Fruit fly (Drosophila melanogaster) whole organism, embryonic: Measurements from ENCODE around the gene MEP-1.

ENCODE experiments used
- Atf6 ChIP-seq: fragments of 200-800 bp; sonication (Bioruptor generic); IDR thresholded peaks from 2 replicates; pipeline ENCODE4 v1.3.6; 2022; ENCODE audit warnings: missing biosample characterization, missing genetic modification characterization
- Awh ChIP-seq: fragments of 200-800 bp; sonication (Bioruptor generic); IDR thresholded peaks from 2 replicates; pipeline ENCODE4, ENCODE4 v1.3.6; 2022; ENCODE audit warnings: missing biosample characterization, missing genetic modification characterization
- CG1024 ChIP-seq: fragments of 200-800 bp; sonication (Bioruptor generic); IDR thresholded peaks from 2 replicates; pipeline ENCODE4 v1.3.6; 2022; ENCODE audit warnings: missing biosample characterization, missing genetic modification characterization
- CG11247 ChIP-seq: fragments of 200-800 bp; sonication (Bioruptor generic); IDR thresholded peaks from 2 replicates; pipeline ENCODE4 v1.3.6; 2022; ENCODE audit warnings: missing biosample characterization, missing genetic modification characterization
- CG11398 ChIP-seq: fragments of 200-800 bp; sonication (Bioruptor generic); optimal IDR thresholded peaks from 2 replicates; lab custom pipeline; 2016; ENCODE audit warnings: missing biosample characterization, missing genetic modification characterization
- CG11504 ChIP-seq: fragments of 200-800 bp; sonication (Bioruptor generic); optimal IDR thresholded peaks from 3 replicates; lab custom pipeline; 2019; ENCODE audit warnings: missing biosample characterization, mild to moderate bottlenecking, missing genetic modification characterization, moderate library complexity
- CG12155 ChIP-seq: fragments of 200-800 bp; sonication (Bioruptor generic); optimal IDR thresholded peaks from 3 replicates; lab custom pipeline; 2016; ENCODE audit warnings: missing biosample characterization, missing genetic modification characterization
- CG13424 ChIP-seq: fragments of 200-800 bp; sonication (Bioruptor generic); optimal IDR thresholded peaks from 2 replicates; lab custom pipeline; 2019; ENCODE audit warnings: missing biosample characterization, mild to moderate bottlenecking, missing genetic modification characterization, moderate library complexity
- CG14965 ChIP-seq: fragments of 200-800 bp; sonication (Bioruptor generic); optimal IDR thresholded peaks from 2 replicates; lab custom pipeline; 2016; ENCODE audit warnings: missing biosample characterization, missing genetic modification characterization, borderline replicate concordance
- CG15696 ChIP-seq: fragments of 200-800 bp; sonication (Bioruptor generic); optimal IDR thresholded peaks from 2 replicates; lab custom pipeline; 2019; ENCODE audit warnings: missing biosample characterization, mild to moderate bottlenecking, missing genetic modification characterization, moderate library complexity
- CG17359 ChIP-seq: fragments of 200-800 bp; sonication (Bioruptor generic); optimal IDR thresholded peaks from 3 replicates; lab custom pipeline; 2018; ENCODE audit warnings: missing biosample characterization, mild to moderate bottlenecking, missing genetic modification characterization, moderate library complexity
- CG17361 ChIP-seq: fragments of 200-800 bp; sonication (Bioruptor generic); IDR thresholded peaks from 3 replicates; pipeline ENCODE4 v1.3.6; 2022; ENCODE audit warnings: missing biosample characterization, missing genetic modification characterization
- CG17568 ChIP-seq: fragments of 200-800 bp; sonication (Bioruptor generic); optimal IDR thresholded peaks from 2 replicates; lab custom pipeline; 2018; ENCODE audit warnings: missing biosample characterization, mild to moderate bottlenecking, missing genetic modification characterization, moderate library complexity
- CG17912 ChIP-seq: fragments of 200-800 bp; sonication (Bioruptor generic); optimal IDR thresholded peaks from 2 replicates; lab custom pipeline; 2018; ENCODE audit warnings: missing biosample characterization, mild to moderate bottlenecking, missing genetic modification characterization
- CG18011 ChIP-seq: fragments of 200-800 bp; sonication (Bioruptor generic); optimal IDR thresholded peaks from 2 replicates; lab custom pipeline; 2017; ENCODE audit warnings: missing biosample characterization, missing genetic modification characterization, mild to moderate bottlenecking, moderate library complexity, missing genotype
- CG2678 ChIP-seq: fragments of 200-800 bp; sonication (Bioruptor generic); optimal IDR thresholded peaks from 3 replicates; lab custom pipeline; 2019; ENCODE audit warnings: missing biosample characterization, mild to moderate bottlenecking, missing genetic modification characterization, moderate library complexity
- CG31441 ChIP-seq: fragments of 200-800 bp; sonication (Bioruptor generic); IDR thresholded peaks from 2 replicates; pipeline ENCODE4 v1.3.6; 2022; ENCODE audit warnings: missing biosample characterization, missing genetic modification characterization
- CG3995 ChIP-seq: fragments of 200-800 bp; sonication (Bioruptor generic); optimal IDR thresholded peaks from 3 replicates; lab custom pipeline; 2016; ENCODE audit warnings: missing biosample characterization, missing genetic modification characterization
- CG4360 ChIP-seq: fragments of 200-800 bp; sonication (Bioruptor generic); IDR thresholded peaks from 2 replicates; pipeline ENCODE4 v1.3.6; 2022; ENCODE audit warnings: missing biosample characterization, missing genetic modification characterization
- CG6175 ChIP-seq: fragments of 200-800 bp; sonication (Bioruptor generic); IDR thresholded peaks from 3 replicates; pipeline ENCODE4 v1.3.6; 2022; ENCODE audit warnings: missing biosample characterization, missing genetic modification characterization
- CG6683 ChIP-seq: fragments of 200-800 bp; sonication (Bioruptor generic); optimal IDR thresholded peaks from 2 replicates; lab custom pipeline; 2017; ENCODE audit warnings: missing biosample characterization, mild to moderate bottlenecking, missing genetic modification characterization, missing genetic modification reagents
- CG6689 ChIP-seq: fragments of 200-800 bp; sonication (Bioruptor generic); IDR thresholded peaks from 2 replicates; pipeline ENCODE4 v1.3.6; 2022; ENCODE audit warnings: missing biosample characterization, missing genetic modification characterization
- CG7357 ChIP-seq: fragments of 200-800 bp; sonication (Bioruptor generic); IDR thresholded peaks from 3 replicates; pipeline ENCODE4 v1.3.6; 2022; ENCODE audit warnings: missing biosample characterization, missing genetic modification characterization
- CG7372 ChIP-seq: fragments of 200-800 bp; sonication (Bioruptor generic); IDR thresholded peaks from 2 replicates; pipeline ENCODE4 v1.3.6; 2022; ENCODE audit warnings: missing biosample characterization, missing genetic modification characterization
- CG7987 ChIP-seq: fragments of 200-800 bp; sonication (Bioruptor generic); optimal IDR thresholded peaks from 2 replicates; lab custom pipeline; 2018; ENCODE audit warnings: missing biosample characterization, mild to moderate bottlenecking, missing genetic modification characterization, moderate library complexity
- CG9437 ChIP-seq: fragments of 200-800 bp; sonication (Bioruptor generic); optimal IDR thresholded peaks from 2 replicates; lab custom pipeline; 2018; ENCODE audit warnings: missing biosample characterization, mild to moderate bottlenecking, missing genetic modification characterization
- D ChIP-seq, 2 experiments: fragments of 200-800 bp in 1 of 2; fragments of >200 bp in 1 of 2; sonication (Bioruptor generic) in 1 of 2; optimal IDR thresholded peaks; 2 replicates in 1 of 2; 3 replicates in 1 of 2; lab custom pipeline; 2017; ENCODE audit warnings: mild to moderate bottlenecking in 1 of 2, missing biosample characterization in 1 of 2, missing genetic modification characterization in 1 of 2, missing genetic modification reagents in 1 of 2
- Dfd ChIP-seq, 2 experiments: fragments of >200 bp; optimal IDR thresholded peaks; 2 replicates each; lab custom pipeline; 2017; ENCODE audit warnings: missing biosample characterization in 2 of 2, missing genetic modification characterization in 2 of 2
- Dll ChIP-seq: fragments of 200-800 bp; sonication (Bioruptor generic); IDR thresholded peaks from 4 replicates; pipeline ENCODE4 v1.3.6; 2022; ENCODE audit warnings: missing biosample characterization, missing genetic modification characterization; ENCODE audit not compliant: partially characterized antibody
- E2f2 ChIP-seq: fragments of 200-800 bp; sonication (Bioruptor generic); IDR thresholded peaks from 2 replicates; pipeline ENCODE4 v1.3.6; 2022; ENCODE audit warnings: missing biosample characterization, missing genetic modification characterization
- Ets65A ChIP-seq: fragments of 200-800 bp; sonication (Bioruptor generic); peaks from one replicate; lab custom pipeline; 2016; ENCODE audit warnings: missing biosample characterization, missing genetic modification characterization
- Fer1 ChIP-seq: fragments of 200-800 bp; sonication (Bioruptor generic); optimal IDR thresholded peaks from 2 replicates; lab custom pipeline; 2017; ENCODE audit warnings: missing biosample characterization, mild to moderate bottlenecking, missing genetic modification characterization
- Hmr ChIP-seq: fragments of 200-800 bp; sonication (Bioruptor generic); optimal IDR thresholded peaks from 3 replicates; lab custom pipeline; 2017; ENCODE audit warnings: mild to moderate bottlenecking, missing biosample characterization, missing genetic modification reagents, missing genetic modification characterization
- Rfx ChIP-seq: fragments of 200-800 bp; sonication (Bioruptor generic); IDR thresholded peaks from 2 replicates; pipeline ENCODE4 v1.3.6; 2022; ENCODE audit warnings: missing biosample characterization, missing genetic modification characterization
- Stat92E ChIP-seq, 3 experiments: fragments of >200 bp in 2 of 3; fragments of 200-800 bp in 1 of 3; sonication (Bioruptor generic) in 1 of 3; optimal IDR thresholded peaks; 2 replicates each; lab custom pipeline; 2017 to 2019; ENCODE audit warnings: missing biosample characterization in 3 of 3, missing genetic modification characterization in 3 of 3, mild to moderate bottlenecking in 1 of 3, moderate library complexity in 1 of 3
- ac ChIP-seq: fragments of 200-800 bp; sonication (Bioruptor generic); optimal IDR thresholded peaks from 3 replicates; lab custom pipeline; 2017; ENCODE audit warnings: missing biosample characterization, mild to moderate bottlenecking, missing genetic modification characterization
- al ChIP-seq: fragments of 200-800 bp; sonication (Bioruptor generic); IDR thresholded peaks from 2 replicates; pipeline ENCODE4 v1.3.6; 2022; ENCODE audit warnings: missing biosample characterization, missing genetic modification characterization
- ash1 ChIP-seq: fragments of 200-800 bp; sonication (Bioruptor generic); optimal IDR thresholded peaks from 2 replicates; lab custom pipeline; 2018; ENCODE audit warnings: missing biosample characterization, mild to moderate bottlenecking, missing genetic modification characterization
- cad ChIP-seq: fragments of >200 bp; optimal IDR thresholded peaks from 2 replicates; lab custom pipeline; 2017; ENCODE audit warnings: missing biosample characterization, missing genetic modification characterization
- chinmo ChIP-seq: fragments of 200-800 bp; sonication (Bioruptor generic); IDR thresholded peaks from 4 replicates; pipeline ENCODE4 v1.3.6; 2022; ENCODE audit warnings: missing biosample characterization, missing genetic modification characterization; ENCODE audit not compliant: partially characterized antibody
- dan ChIP-seq: fragments of 200-800 bp; sonication (Bioruptor generic); IDR thresholded peaks from 2 replicates; pipeline ENCODE4 v1.3.6; 2022; ENCODE audit warnings: missing biosample characterization, missing genetic modification characterization
- inv ChIP-seq: fragments of 200-800 bp; sonication (Bioruptor generic); IDR thresholded peaks from 2 replicates; pipeline ENCODE4 v1.3.6; 2022; ENCODE audit warnings: missing biosample characterization, missing genetic modification characterization; ENCODE audit not compliant: partially characterized antibody
- lmd ChIP-seq: fragments of 200-800 bp; sonication (Bioruptor generic); IDR thresholded peaks from 2 replicates; pipeline ENCODE4 v1.3.6; 2022; ENCODE audit warnings: missing biosample characterization, missing genetic modification characterization
- onecut ChIP-seq: fragments of 200-800 bp; sonication (Bioruptor generic); IDR thresholded peaks from 2 replicates; pipeline ENCODE4 v1.3.6; 2022; ENCODE audit warnings: missing biosample characterization, missing genetic modification characterization
- psq ChIP-seq: fragments of 200-800 bp; sonication (Bioruptor generic); optimal IDR thresholded peaks from 2 replicates; lab custom pipeline; 2017; ENCODE audit warnings: missing biosample characterization, missing genetic modification characterization
- ranshi ChIP-seq: fragments of 200-800 bp; sonication (Bioruptor generic); IDR thresholded peaks from 2 replicates; pipeline ENCODE4 v1.3.6; 2022; ENCODE audit warnings: missing biosample characterization, missing genetic modification characterization
- sens ChIP-seq: fragments of 200-800 bp; sonication (Bioruptor generic); peaks from one replicate; lab custom pipeline; 2016; ENCODE audit warnings: missing biosample characterization, missing genetic modification characterization
- sima ChIP-seq: fragments of 200-800 bp; sonication (Bioruptor generic); optimal IDR thresholded peaks from 2 replicates; lab custom pipeline; 2016; ENCODE audit warnings: missing biosample characterization, missing genetic modification characterization
- stc ChIP-seq: fragments of 200-800 bp; sonication (Bioruptor generic); IDR thresholded peaks from 2 replicates; pipeline ENCODE4 v1.3.6; 2022; ENCODE audit warnings: missing biosample characterization, missing genetic modification characterization
- tna ChIP-seq: fragments of 200-800 bp; sonication (Bioruptor generic); IDR thresholded peaks from 2 replicates; pipeline ENCODE4 v1.3.6; 2022; ENCODE audit warnings: missing biosample characterization, missing genetic modification characterization; ENCODE audit not compliant: partially characterized antibody
- vvl ChIP-seq: fragments of 200-800 bp; sonication (Bioruptor generic); IDR thresholded peaks from 2 replicates; pipeline ENCODE4 v1.3.6; 2022; ENCODE audit warnings: missing biosample characterization, missing genetic modification characterization

Gene MEP-1

DNA sequence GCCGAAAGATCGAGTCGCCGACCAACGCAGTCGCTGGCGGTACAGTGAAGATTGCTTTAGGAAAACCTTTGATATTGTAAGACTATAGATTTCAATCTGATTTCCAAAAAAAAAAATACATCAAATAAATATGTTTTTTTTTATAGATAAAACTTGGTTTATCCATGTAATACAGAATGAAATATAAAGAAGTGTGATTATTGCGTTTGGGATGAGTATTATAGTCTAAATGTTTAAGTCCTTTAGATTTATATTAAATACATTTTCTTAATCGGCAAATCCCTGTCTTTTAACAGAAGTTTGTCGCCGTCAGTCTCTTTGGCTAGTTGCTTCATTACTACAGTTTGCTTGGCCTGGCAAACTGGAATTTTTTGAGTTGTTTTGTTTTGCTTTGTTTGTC is 49.7 kb upstream of the MEP-1 start (continued):
- no peak for TF ChIP-seq sima (GFP tag; lab: Kevin White, UChicago)
- no peak for TF ChIP-seq CG15696 (tag; lab: Kevin White, UChicago)
- no peak for TF ChIP-seq CG14965 (GFP tag; lab: Kevin White, UChicago)
- TF ChIP-seq CG18011 (GFP tag; lab: Kevin White, UChicago): no peak
- TF ChIP-seq CG31441 (GFP tag; lab: Robert Waterston, UW): no peak
- no peak for TF ChIP-seq CG1024 (GFP tag; lab: Robert Waterston, UW)
- TF ChIP-seq CG17359 (tag; lab: Kevin White, UChicago): peak; percentile 3
- no peak for TF ChIP-seq CG12155 (GFP tag; lab: Kevin White, UChicago)
- TF ChIP-seq vvl: peak; percentile 14; the same call in 1 of the 2 replicates
- no peak for TF ChIP-seq CG3995
- no peak; the same call in 1 of the 2 replicates for TF ChIP-seq ranshi (GFP tag; lab: Robert Waterston, UW)
- no peak for TF ChIP-seq Dll
- peak; percentile 48 for TF ChIP-seq CG11504 (tag; lab: Kevin White, UChicago)
- no peak for TF ChIP-seq D (optimal IDR thresholded peaks at IDR 0.05; lab: Kevin White, UChicago)
- no peak for TF ChIP-seq D (GFP tag; optimal IDR thresholded peaks at IDR 0.05; lab: Kevin White, UChicago)
- TF ChIP-seq stc (GFP tag; lab: Robert Waterston, UW): no peak
- no peak for TF ChIP-seq CG11398
- TF ChIP-seq ac (GFP tag; lab: Kevin White, UChicago): no peak
- TF ChIP-seq CG17912: no peak
- TF ChIP-seq CG4360 (GFP tag; lab: Robert Waterston, UW): no peak
- TF ChIP-seq Awh: peak; percentile 49
- no peak for TF ChIP-seq CG7372 (GFP tag; lab: Robert Waterston, UW)
- TF ChIP-seq E2f2 (GFP tag; lab: Robert Waterston, UW): no peak
- no peak for TF ChIP-seq CG17568 (GFP tag; lab: Kevin White, UChicago)
- TF ChIP-seq chinmo: no peak
- no peak for TF ChIP-seq Hmr (GFP tag; lab: Kevin White, UChicago)
- no peak for TF ChIP-seq dan (GFP tag; lab: Robert Waterston, UW)
- peak; percentile 21; the same call in 1 of the 2 replicates for TF ChIP-seq CG6689
- TF ChIP-seq CG7987 (GFP tag; lab: Kevin White, UChicago): no peak
- TF ChIP-seq ash1 (GFP tag; lab: Kevin White, UChicago): no peak
- TF ChIP-seq Ets65A (GFP tag; lab: Kevin White, UChicago): no peak
- TF ChIP-seq CG9437: no peak
- TF ChIP-seq lmd (GFP tag; lab: Robert Waterston, UW): peak; percentile 51
- no peak for TF ChIP-seq cad (GFP tag; lab: Kevin White, UChicago)
- no peak for TF ChIP-seq inv (GFP tag; lab: Robert Waterston, UW)
- no peak for TF ChIP-seq tna (GFP tag; lab: Robert Waterston, UW)
- no peak for TF ChIP-seq CG11247 (GFP tag; lab: Robert Waterston, UW)
- TF ChIP-seq CG6683 (GFP tag; lab: Kevin White, UChicago): no peak
- no peak for TF ChIP-seq CG17361 (GFP tag; lab: Robert Waterston, UW)
- peak; percentile 21 for TF ChIP-seq CG2678 (tag; lab: Kevin White, UChicago)
- peak; percentile 27 for TF ChIP-seq CG13424 (tag; lab: Kevin White, UChicago)
- TF ChIP-seq Fer1: peak; percentile 10
- no peak for TF ChIP-seq psq (GFP tag; lab: Kevin White, UChicago)
- TF ChIP-seq Stat92E (GFP tag; optimal IDR thresholded peaks at IDR 0.05; lab: Kevin White, UChicago): no peak
- peak; percentile 47 for TF ChIP-seq Atf6
- TF ChIP-seq al (GFP tag; lab: Robert Waterston, UW): peak; percentile 34; the same call in 1 of the 2 replicates
- no peak for TF ChIP-seq CG6175 (GFP tag; lab: Robert Waterston, UW)
- no peak for TF ChIP-seq sens (GFP tag; lab: Kevin White, UChicago)
- peak; percentile 59 for TF ChIP-seq Rfx (GFP tag; lab: Robert Waterston, UW)
- TF ChIP-seq CG7357: 0 out of 3 replicates have a peak, but pooled peaks have one; percentile 41
- no peak for TF ChIP-seq onecut (GFP tag; lab: Robert Waterston, UW)
- TF ChIP-seq Dfd (GFP tag; optimal IDR thresholded peaks at IDR 0.05; lab: Kevin White, UChicago): no peak
